Fruit fly (Drosophila melanogaster): ENCODE measurements around the gene CG34164.

Gene CG34164

dm6 chr2L:12026458-12027431, 29.4 kb upstream of the CG34164 start:
- TF ChIP-seq noc (tag; optimal IDR thresholded peaks at IDR 0.05), result peak; percentile 51

- no peak for TF ChIP-seq noc (tag; optimal IDR thresholded peaks at IDR 0.05)
These were observed 28.7 kb upstream of the CG34164 start, which contains the start of gene dmGlut for dm6 chr2L:12027435-12027834. Gene dmGlut (plus strand): TSS chr2L:12027438.

dm6 chr2L:12028102-12028501, 28.0 kb upstream of the CG34164 start:
- TF ChIP-seq noc (tag; optimal IDR thresholded peaks at IDR 0.05), result no peak

- TF ChIP-seq noc (tag; optimal IDR thresholded peaks at IDR 0.05), result no peak
These were observed 27.3 kb upstream of the CG34164 start for dm6 chr2L:12028808-12029207.

dm6 chr2L:12029594-12030197, 26.5 kb upstream of the CG34164 start:
- TF ChIP-seq noc (tag; optimal IDR thresholded peaks at IDR 0.05), result peak; percentile 89

dm6 chr2L:12030552-12031131, 25.5 kb upstream of the CG34164 start:
- TF ChIP-seq noc (tag; optimal IDR thresholded peaks at IDR 0.05), result peak; percentile 79

- TF ChIP-seq noc (tag; optimal IDR thresholded peaks at IDR 0.05), result no peak
These were observed 22.3 kb upstream of the CG34164 start, which contains the start of gene CG18788 for dm6 chr2L:12033890-12034289. Gene CG18788 (plus strand): TSS chr2L:12034190.

- no peak for TF ChIP-seq noc (tag; optimal IDR thresholded peaks at IDR 0.05)
These were observed 18.0 kb upstream of the CG34164 start, which contains the start of gene Tom70 for dm6 chr2L:12038177-12038581. Gene Tom70 (minus strand): TSS chr2L:12038511.

dm6 chr2L:12040510-12040909, 15.6 kb upstream of the CG34164 start, which contains the start of gene CG6766:
Gene CG6766 (minus strand): TSS chr2L:12040689.
- TF ChIP-seq noc (tag; optimal IDR thresholded peaks at IDR 0.05), result no peak

dm6 chr2L:12044613-12045350, 11.4 kb upstream of the CG34164 start, which contains the start of gene CG6785:
Gene CG6785 (minus strand): TSS chr2L:12045200.
- TF ChIP-seq noc (tag; optimal IDR thresholded peaks at IDR 0.05), result peak; percentile 84

- TF ChIP-seq noc (tag; optimal IDR thresholded peaks at IDR 0.05), result no peak
These were observed 10.6 kb upstream of the CG34164 start for dm6 chr2L:12045578-12045940.

dm6 chr2L:12045941-12046855, 9.9 kb upstream of the CG34164 start, which contains the start of gene CG6770:
Gene CG6770 (minus strand): TSS chr2L:12046118.
- TF ChIP-seq noc (tag; optimal IDR thresholded peaks at IDR 0.05), result peak; percentile 87

- peak; percentile 50 for TF ChIP-seq noc (tag; optimal IDR thresholded peaks at IDR 0.05)
These were observed 9.3 kb upstream of the CG34164 start for dm6 chr2L:12046856-12047230.

- TF ChIP-seq noc (tag; optimal IDR thresholded peaks at IDR 0.05), result no peak
These were observed 7.4 kb upstream of the CG34164 start, which contains the start of gene Plzf for dm6 chr2L:12048723-12049122. Gene Plzf (minus strand): TSS chr2L:12048918.

Measured in whole organism, larva.